Fruit fly (Drosophila melanogaster) whole organism, adult: ENCODE results near the gene CG6136.

Experiments used
- CG14711 ChIP-seq: fragments of 200-800 bp; sonication (Bioruptor generic); optimal IDR thresholded peaks from 2 replicates; lab custom pipeline; 2018; ENCODE audit warnings: missing biosample characterization, mild to moderate bottlenecking, missing genetic modification characterization, moderate library complexity
- CG33017 ChIP-seq: fragments of 200-800 bp; sonication (Bioruptor generic); optimal IDR thresholded peaks from 2 replicates; lab custom pipeline; 2018; ENCODE audit warnings: missing biosample characterization, mild to moderate bottlenecking, missing genetic modification characterization, moderate library complexity
- CG5204 ChIP-seq: fragments of 200-800 bp; sonication (Bioruptor generic); optimal IDR thresholded peaks from 2 replicates; lab custom pipeline; 2016; ENCODE audit warnings: missing biosample characterization, missing genetic modification characterization
- Clk ChIP-seq: fragments of 200-800 bp; sonication (Bioruptor generic); optimal IDR thresholded peaks from 2 replicates; lab custom pipeline; 2017; ENCODE audit warnings: missing biosample characterization, missing genetic modification characterization
- Hr96 ChIP-seq: fragments of 200-800 bp; sonication (Bioruptor generic); optimal IDR thresholded peaks from 2 replicates; lab custom pipeline; 2016; ENCODE audit warnings: missing biosample characterization, missing genetic modification characterization
- Mnt ChIP-seq: fragments of 200-800 bp; sonication (Bioruptor generic); optimal IDR thresholded peaks from 2 replicates; lab custom pipeline; 2016; ENCODE audit warnings: missing biosample characterization, mild to moderate bottlenecking, missing genetic modification characterization
- cic ChIP-seq: fragments of 200-800 bp; sonication (Bioruptor generic); optimal IDR thresholded peaks from 2 replicates; lab custom pipeline; 2017; ENCODE audit warnings: missing biosample characterization, mild to moderate bottlenecking, missing genetic modification characterization, moderate library complexity
- tj ChIP-seq: fragments of 200-800 bp; sonication (Bioruptor generic); optimal IDR thresholded peaks from 3 replicates; lab custom pipeline; 2017; ENCODE audit warnings: missing biosample characterization, mild to moderate bottlenecking, missing genetic modification characterization, moderate library complexity

- TF ChIP-seq CG5204 (GFP tag; lab: Kevin White, UChicago) (no peak), Mnt (GFP tag; lab: Kevin White, UChicago) (peak; percentile 34), tj (peak; percentile 1), Clk (GFP tag; lab: Kevin White, UChicago) (no peak), CG14711 (tag; lab: Kevin White, UChicago) (peak; percentile 17), CG33017 (tag; lab: Kevin White, UChicago) (no peak), Hr96 (GFP tag; lab: Kevin White, UChicago) (no peak), cic (GFP tag; lab: Kevin White, UChicago) (no peak)
Observed at dm6 chr3R:15347822-15348221, 24.2 kb downstream of the CG6136 start, which contains the start of the genes CG42726 and CG42727.
